ENCODE assay signal across 3 fruit fly cellular contexts in genomic region chr3R:28630092-28630491, dm6.
TF ChIP-seq lines count a peak whose summit lies in the region.

No protein-coding gene starts in this region.

- no peak for TF ChIP-seq CTCF in whole organism, embryonic (GFP tag; optimal IDR thresholded peaks at IDR 0.05; lab: Kevin White, UChicago)

TF ChIP-seq in whole organism, embryonic, 481 proteins besides CTCF, POLR2A, EP300 and RAD21 (continues in another document):
- TF ChIP-seq nmo (GFP tag; optimal IDR thresholded peaks at IDR 0.05; lab: Kevin White, UChicago) (peak; percentile 39), CG14710 (tag; optimal IDR thresholded peaks at IDR 0.05; lab: Kevin White, UChicago) (peak; percentile 24), CG1233 (GFP tag; optimal IDR thresholded peaks at IDR 0.05; lab: Kevin White, UChicago) (peak; percentile 8), sens (GFP tag; lab: Kevin White, UChicago) (peak; percentile 39), CG8388 (GFP tag; optimal IDR thresholded peaks at IDR 0.05; lab: Kevin White, UChicago) (no peak), lola (GFP tag; optimal IDR thresholded peaks at IDR 0.05; lab: Kevin White, UChicago) (peak in 1 of 3 experiments; percentile 30), CG10979 (tag; optimal IDR thresholded peaks at IDR 0.05; lab: Kevin White, UChicago) (peak; percentile 28), CG8944 (GFP tag; optimal IDR thresholded peaks at IDR 0.05; lab: Kevin White, UChicago) (no peak), sisA (GFP tag; IDR thresholded peaks at IDR 0.05; lab: Robert Waterston, UW) (0 out of 2 replicates have a peak, but pooled peaks have one; percentile 9), Sox102F (GFP tag; optimal IDR thresholded peaks at IDR 0.05; lab: Kevin White, UChicago) (peak; percentile 26), esg (GFP tag; conservative IDR thresholded peaks at IDR 0.05; lab: Robert Waterston, UW) (no peak), D19A (tag; optimal IDR thresholded peaks at IDR 0.05; lab: Kevin White, UChicago) (peak; percentile 97), GATAe (GFP tag; conservative IDR thresholded peaks at IDR 0.05; lab: Robert Waterston, UW) (no peak), phol (tag; optimal IDR thresholded peaks at IDR 0.05; lab: Kevin White, UChicago) (peak; percentile 28), CrebB (tag; optimal IDR thresholded peaks at IDR 0.05; lab: Kevin White, UChicago) (no peak), dmrt99B (tag; optimal IDR thresholded peaks at IDR 0.05; lab: Kevin White, UChicago) (peak; percentile 20), CG15269 (tag; optimal IDR thresholded peaks at IDR 0.05; lab: Kevin White, UChicago) (no peak), CG8359 (GFP tag; optimal IDR thresholded peaks at IDR 0.05; lab: Kevin White, UChicago; ENCODE audit: borderline replicate concordance) (peak; percentile 9), Atf6 (GFP tag; IDR thresholded peaks at IDR 0.05; lab: Robert Waterston, UW) (no peak), CG7839 (tag; optimal IDR thresholded peaks at IDR 0.05; lab: Kevin White, UChicago) (peak; percentile 22), CG17361 (GFP tag; IDR thresholded peaks at IDR 0.05; lab: Robert Waterston, UW) (0 out of 3 replicates have a peak, but pooled peaks have one; percentile 26), fd96Cb (tag; optimal IDR thresholded peaks at IDR 0.05; lab: Kevin White, UChicago) (peak; percentile 18), CG18262 (tag; optimal IDR thresholded peaks at IDR 0.05; lab: Kevin White, UChicago) (peak; percentile 42), CG4820 (GFP tag; optimal IDR thresholded peaks at IDR 0.05; lab: Kevin White, UChicago) (peak; percentile 1), D (optimal IDR thresholded peaks at IDR 0.05; lab: Kevin White, UChicago) (no peak), D (GFP tag; optimal IDR thresholded peaks at IDR 0.05; lab: Kevin White, UChicago) (peak; percentile 33), Mes4 (GFP tag; optimal IDR thresholded peaks at IDR 0.05; lab: Kevin White, UChicago) (no peak), CG11504 (tag; optimal IDR thresholded peaks at IDR 0.05; lab: Kevin White, UChicago) (peak; percentile 34), sc (optimal IDR thresholded peaks at IDR 0.05; lab: Kevin White, UChicago) (no peak), sc (GFP tag; optimal IDR thresholded peaks at IDR 0.05; lab: Kevin White, UChicago) (peak; percentile 13)

TF ChIP-seq in whole organism, prepupa, 60 proteins besides CTCF, POLR2A, EP300 and RAD21:
- TF ChIP-seq CG6808 (GFP tag; optimal IDR thresholded peaks at IDR 0.05; lab: Kevin White, UChicago), result no peak
- TF ChIP-seq CG8119 (GFP tag; IDR thresholded peaks at IDR 0.05; lab: Robert Waterston, UW), result 0 out of 3 replicates have a peak, but pooled peaks have one; percentile 13
- TF ChIP-seq dac (GFP tag; optimal IDR thresholded peaks at IDR 0.05; lab: Kevin White, UChicago), result no peak
- no peak for TF ChIP-seq Ets21C (GFP tag; optimal IDR thresholded peaks at IDR 0.05; lab: Kevin White, UChicago)
- peak; percentile 30 for TF ChIP-seq CG32006 (GFP tag; optimal IDR thresholded peaks at IDR 0.05; lab: Kevin White, UChicago)
- no peak for TF ChIP-seq CG11762 (GFP tag; optimal IDR thresholded peaks at IDR 0.05; lab: Kevin White, UChicago; ENCODE audit: insufficient read depth)
- peak; percentile 13 for TF ChIP-seq Hr4 (GFP tag; optimal IDR thresholded peaks at IDR 0.05; lab: Kevin White, UChicago)
- no peak for TF ChIP-seq acj6 (GFP tag; optimal IDR thresholded peaks at IDR 0.05; lab: Kevin White, UChicago)
- no peak for TF ChIP-seq CG3919 (GFP tag; optimal IDR thresholded peaks at IDR 0.05; lab: Kevin White, UChicago)
- TF ChIP-seq cyc (GFP tag; optimal IDR thresholded peaks at IDR 0.05; lab: Kevin White, UChicago), result peak; percentile 5
- no peak for TF ChIP-seq Ets96B (tag; optimal IDR thresholded peaks at IDR 0.05; lab: Kevin White, UChicago)
- TF ChIP-seq Eip78C (GFP tag; lab: Kevin White, UChicago), result peak; percentile 46
- TF ChIP-seq CG9139 (GFP tag; optimal IDR thresholded peaks at IDR 0.05; lab: Kevin White, UChicago), result no peak

TF ChIP-seq in whole organism, pupa, 21 proteins besides CTCF, POLR2A, EP300 and RAD21:
- no peak for TF ChIP-seq CG17806 (tag; optimal IDR thresholded peaks at IDR 0.05; lab: Kevin White, UChicago)
- TF ChIP-seq CG14655 (GFP tag; optimal IDR thresholded peaks at IDR 0.05; lab: Kevin White, UChicago), result peak; percentile 37
- TF ChIP-seq CG8301 (tag; optimal IDR thresholded peaks at IDR 0.05; lab: Kevin White, UChicago), result peak; percentile 26

Comparison
In these comparisons a context has a peak if more than half of its experiments do, and no peak if none do; other contexts are left out.
1. Of the 7 proteins assayed by ChIP-seq in both whole organism, embryonic and whole organism, prepupa: peak only in whole organism, embryonic: Sox102F; only in whole organism, prepupa: none; in both: none; in neither: 6.